Fruit fly (Drosophila melanogaster): ENCODE data around the gene CG31510.

Gene CG31510

dm6 chr3R:25069569-25069968 is 53.2 kb downstream of the CG31510 start, which contains the start of the genes Stt3B and CG11839 (continued):
- TF ChIP-seq CG15011 (GFP tag; optimal IDR thresholded peaks at IDR 0.05), result no peak
- TF ChIP-seq eve (GFP tag; optimal IDR thresholded peaks at IDR 0.05), result no peak
- TF ChIP-seq BtbVII (GFP tag; optimal IDR thresholded peaks at IDR 0.05), result no peak
- peak; percentile 10 for TF ChIP-seq Neu2 (GFP tag; optimal IDR thresholded peaks at IDR 0.05; ENCODE audit: borderline replicate concordance)
- peak; percentile 96 for TF ChIP-seq CG13287 (GFP tag; IDR thresholded peaks at IDR 0.05; ENCODE audit: partially characterized antibody)
- peak; percentile 97 for TF ChIP-seq unc-4 (GFP tag; IDR thresholded peaks at IDR 0.05; ENCODE audit: partially characterized antibody)
- peak; percentile 81 for TF ChIP-seq shn (GFP tag; optimal IDR thresholded peaks at IDR 0.05)
- peak; percentile 45 for TF ChIP-seq Atf3 (GFP tag; optimal IDR thresholded peaks at IDR 0.05)
- no peak for TF ChIP-seq tio (GFP tag; optimal IDR thresholded peaks at IDR 0.05)
- TF ChIP-seq CG8478 (optimal IDR thresholded peaks at IDR 0.05), result no peak
- TF ChIP-seq CG2889 (GFP tag; IDR thresholded peaks at IDR 0.05), result peak; percentile 17; the same call in 1 of the 3 replicates
- peak in 1 of 3 experiments; percentile 68 for TF ChIP-seq lola (GFP tag; optimal IDR thresholded peaks at IDR 0.05)
- peak; percentile 68 for TF ChIP-seq CG10979 (tag; optimal IDR thresholded peaks at IDR 0.05)
- TF ChIP-seq CG7271 (tag; optimal IDR thresholded peaks at IDR 0.05), result peak; percentile 11
- peak; percentile 68 for TF ChIP-seq CG3163 (GFP tag; optimal IDR thresholded peaks at IDR 0.05)
- TF ChIP-seq Lpt (GFP tag; optimal IDR thresholded peaks at IDR 0.05), result no peak
- peak; percentile 61; the same call in 1 of the 2 replicates for TF ChIP-seq E2f1 (GFP tag; IDR thresholded peaks at IDR 0.05)
- TF ChIP-seq CG6654 (GFP tag; optimal IDR thresholded peaks at IDR 0.05), result no peak
- peak; percentile 100 for TF ChIP-seq trem (tag; optimal IDR thresholded peaks at IDR 0.05)
- TF ChIP-seq seq (GFP tag; IDR thresholded peaks at IDR 0.05), result no peak
- TF ChIP-seq Mes4 (GFP tag; optimal IDR thresholded peaks at IDR 0.05), result peak; percentile 53
- peak; percentile 66 for TF ChIP-seq CG3281 (GFP tag; optimal IDR thresholded peaks at IDR 0.05)
- no peak for TF ChIP-seq CG15269 (tag; optimal IDR thresholded peaks at IDR 0.05)
- TF ChIP-seq CG2678 (tag; optimal IDR thresholded peaks at IDR 0.05), result no peak
- no peak for TF ChIP-seq lab (GFP tag; optimal IDR thresholded peaks at IDR 0.05)
- peak; percentile 23 for TF ChIP-seq CG7745 (tag; optimal IDR thresholded peaks at IDR 0.05)
- no peak for TF ChIP-seq CG17385 (GFP tag; optimal IDR thresholded peaks at IDR 0.05)
- peak; percentile 85 for TF ChIP-seq CG14710 (tag; optimal IDR thresholded peaks at IDR 0.05)
- no peak for TF ChIP-seq unpg (GFP tag; optimal IDR thresholded peaks at IDR 0.05)
- peak; percentile 55 to 82 for TF ChIP-seq chif (GFP tag; optimal IDR thresholded peaks at IDR 0.05)
- peak; percentile 81 for TF ChIP-seq fu2 (GFP tag; optimal IDR thresholded peaks at IDR 0.05)
- peak; percentile 85 for TF ChIP-seq CG2712 (tag; optimal IDR thresholded peaks at IDR 0.05)
- peak; percentile 82; the same call in 1 of the 2 replicates for TF ChIP-seq Rfx (GFP tag; IDR thresholded peaks at IDR 0.05)
- peak; percentile 66 for TF ChIP-seq CG4820 (GFP tag; optimal IDR thresholded peaks at IDR 0.05)
- TF ChIP-seq CG10654 (GFP tag; optimal IDR thresholded peaks at IDR 0.05), result peak; percentile 70
- TF ChIP-seq zen2 (GFP tag; IDR thresholded peaks at IDR 0.05; ENCODE audit: partially characterized antibody), result no peak; the same call in 2 of the 3 replicates
- peak; percentile 97 for TF ChIP-seq Sry-δ (GFP tag; optimal IDR thresholded peaks at IDR 0.05)
- TF ChIP-seq CG31388 (GFP tag; optimal IDR thresholded peaks at IDR 0.05), result peak; percentile 48
- TF ChIP-seq fd64A (GFP tag; optimal IDR thresholded peaks at IDR 0.05), result no peak
- peak; percentile 4 for TF ChIP-seq CG6765 (GFP tag; optimal IDR thresholded peaks at IDR 0.05)
- TF ChIP-seq CG3838 (GFP tag; optimal IDR thresholded peaks at IDR 0.05), result no peak
- peak; percentile 79 for TF ChIP-seq YL-1 (GFP tag; optimal IDR thresholded peaks at IDR 0.05)
- TF ChIP-seq CG4854 (GFP tag; optimal IDR thresholded peaks at IDR 0.05), result peak; percentile 59
- peak; percentile 62 for TF ChIP-seq CG12104 (GFP tag; optimal IDR thresholded peaks at IDR 0.05)
- TF ChIP-seq her (GFP tag; optimal IDR thresholded peaks at IDR 0.05), result peak; percentile 62
- no peak for TF ChIP-seq Sox102F (GFP tag; optimal IDR thresholded peaks at IDR 0.05)
- TF ChIP-seq ash1 (GFP tag; optimal IDR thresholded peaks at IDR 0.05), result no peak
- TF ChIP-seq Lhr (GFP tag; optimal IDR thresholded peaks at IDR 0.05), result no peak
- no peak for TF ChIP-seq corto (GFP tag; optimal IDR thresholded peaks at IDR 0.05)
- peak in 1 of 3 experiments; percentile 33 for TF ChIP-seq Stat92E (GFP tag; optimal IDR thresholded peaks at IDR 0.05)
